Fruit fly (Drosophila melanogaster) whole organism, prepupa: ENCODE results near the gene Mo25.

Source experiments
- CG31627 ChIP-seq: fragments of 200-800 bp; sonication (Bioruptor generic); optimal IDR thresholded peaks from 3 replicates; lab custom pipeline; 2016; ENCODE audit warnings: missing biosample characterization, missing genetic modification characterization
- CG6854 ChIP-seq: fragments of 200-800 bp; sonication (Bioruptor generic); optimal IDR thresholded peaks from 2 replicates; lab custom pipeline; 2017; ENCODE audit warnings: missing biosample characterization, mild to moderate bottlenecking, missing genetic modification characterization
- Sox14 ChIP-seq: fragments of 200-800 bp; sonication (Bioruptor generic); optimal IDR thresholded peaks from 3 replicates; lab custom pipeline; 2016; ENCODE audit warnings: missing biosample characterization, missing genetic modification characterization
- eg ChIP-seq: fragments of 200-800 bp; sonication (Bioruptor generic); IDR thresholded peaks from 3 replicates; pipeline ENCODE4 v1.3.6; 2022; ENCODE audit warnings: missing biosample characterization, missing genetic modification characterization

- TF ChIP-seq eg (GFP tag; lab: Robert Waterston, UW) (peak; percentile 84), Sox14 (GFP tag; lab: Kevin White, UChicago) (peak; percentile 85), CG6854 (no peak), CG31627 (GFP tag; lab: Kevin White, UChicago) (peak; percentile 89)
Measured at dm6 chr3L:16612152-16612551, 3.1 kb downstream of the Mo25 start, which contains the start of gene CG4101.
